Worm (Caenorhabditis elegans): ENCODE results near the gene R06F6.12.

DNA sequence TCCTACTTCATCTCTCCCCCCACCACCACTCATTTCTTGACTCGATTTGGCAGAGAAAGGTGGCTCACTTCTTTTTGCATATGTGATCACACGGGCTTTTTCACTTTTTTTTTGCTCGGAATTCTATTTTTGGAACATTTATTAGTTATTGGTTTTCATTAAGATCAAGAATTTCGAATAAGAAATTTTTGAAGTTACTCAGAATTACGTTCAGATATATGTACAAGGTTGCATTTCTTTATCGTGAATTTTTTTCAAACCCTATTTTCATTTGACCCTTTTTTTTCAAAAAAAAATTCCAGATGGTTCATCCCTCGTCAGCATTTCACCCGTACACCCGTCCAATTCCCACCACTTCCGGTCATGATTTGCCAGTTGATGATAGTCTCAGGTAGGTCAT lies 18.4 kb downstream of the R06F6.12 start, which contains the start of gene ceh-62:
- no peak for TF ChIP-seq ama-1 (optimal IDR thresholded peaks at IDR 0.05)
- no peak for TF ChIP-seq nhr-237 (tag; optimal IDR thresholded peaks at IDR 0.05)

All from whole organism, L1 larva.